Worm (Caenorhabditis elegans) whole organism, late embryonic: ENCODE results near the gene F52G3.8.

Source experiments
- fkh-6 ChIP-seq: sonication (generic microtip); optimal IDR thresholded peaks from 2 replicates; lab custom pipeline; 2016; ENCODE audit warnings: missing genetic modification characterization, missing compliant biosample characterization
- npax-4 ChIP-seq: sonication (generic microtip); optimal IDR thresholded peaks from 2 replicates; lab custom pipeline; 2016; ENCODE audit warnings: missing genetic modification characterization, missing compliant biosample characterization
- sox-4 ChIP-seq: sonication (generic microtip); optimal IDR thresholded peaks from 2 replicates; lab custom pipeline; 2017; ENCODE audit warnings: mild to moderate bottlenecking, missing genetic modification characterization, inconsistent platforms, missing compliant biosample characterization
- ztf-16 ChIP-seq: sonication (generic microtip); optimal IDR thresholded peaks from 2 replicates; lab custom pipeline; 2017; ENCODE audit warnings: missing genetic modification characterization, missing compliant biosample characterization

DNA sequence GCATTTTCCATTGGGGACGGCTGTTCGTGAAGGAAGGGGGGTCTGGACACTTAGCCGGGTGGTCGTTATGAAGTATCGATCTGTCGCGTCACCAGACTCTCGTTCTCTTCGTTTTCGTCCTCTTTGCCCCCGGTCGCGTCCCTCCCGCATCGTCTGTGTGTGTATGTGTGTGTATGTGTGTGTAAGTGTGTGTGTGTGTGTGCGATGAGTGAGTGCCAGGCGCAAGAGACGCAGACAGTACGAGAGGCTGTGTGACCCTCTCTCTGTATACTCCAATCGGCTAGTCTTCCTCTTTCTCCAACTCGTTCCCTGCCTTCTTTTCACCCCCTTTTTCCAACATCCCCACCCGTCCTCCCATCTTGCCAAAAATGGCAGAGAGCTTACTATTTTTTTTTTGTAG is 8.6 kb upstream of the F52G3.8 start:
- TF ChIP-seq fkh-6 (tag; lab: Kevin White, UChicago): peak; percentile 55
- TF ChIP-seq npax-4 (tag; lab: Kevin White, UChicago): no peak
- TF ChIP-seq ztf-16: peak; percentile 17
- TF ChIP-seq sox-4 (tag; lab: Kevin White, UChicago): peak; percentile 5
